Worm (Caenorhabditis elegans) whole organism, L1 larva: Measurements from ENCODE around the gene F14F3.5.

Source experiments
- F16B12.6 ChIP-seq: fragments of 150-350 bp; optimal IDR thresholded peaks from 2 replicates; lab custom pipeline; 2014; ENCODE audit warnings: missing biosample characterization, missing genetic modification characterization
- aha-1 ChIP-seq: fragments of 150-350 bp; optimal IDR thresholded peaks from 2 replicates; lab custom pipeline; 2014; ENCODE audit warnings: missing biosample characterization, missing genetic modification characterization
- ceh-82 ChIP-seq, 3 experiments: fragments of 150-350 bp in 1 of 3; sonication (generic microtip) in 2 of 3; optimal IDR thresholded peaks; 2 replicates each; lab custom pipeline; 2014 to 2017; ENCODE audit warnings: missing biosample characterization in 3 of 3, missing genetic modification characterization in 3 of 3
- ceh-88 ChIP-seq: fragments of 200-800 bp; sonication (Bioruptor generic); IDR thresholded peaks from 2 replicates; pipeline ENCODE4 v1.3.6; 2022; ENCODE audit warnings: missing genetic modification characterization, missing compliant biosample characterization
- ces-1 ChIP-seq: fragments of 150-350 bp; optimal IDR thresholded peaks from 2 replicates; lab custom pipeline; 2014; ENCODE audit warnings: missing biosample characterization, missing genetic modification reagents, missing genetic modification characterization
- dpl-1 ChIP-seq, 3 experiments: fragments of 150-350 bp in 2 of 3; sonication (generic microtip) in 1 of 3; optimal IDR thresholded peaks; 2 replicates each; lab custom pipeline; 2014 to 2017; ENCODE audit warnings: missing biosample characterization in 3 of 3, missing genetic modification characterization in 3 of 3, missing genetic modification reagents in 3 of 3
- dsc-1 ChIP-seq: sonication (generic microtip); optimal IDR thresholded peaks from 2 replicates; lab custom pipeline; 2016; ENCODE audit warnings: mild to moderate bottlenecking, missing genetic modification characterization, missing compliant biosample characterization
- efl-1 ChIP-seq, 4 experiments: fragments of 150-350 bp; optimal IDR thresholded peaks in 3 of 4; peaks in 1 of 4; 1 replicate in 1 of 4; 2 replicates in 3 of 4; lab custom pipeline; 2014; ENCODE audit warnings: missing biosample characterization in 2 of 4, missing genetic modification characterization in 2 of 4, missing genetic modification reagents in 2 of 4
- efl-3 ChIP-seq: fragments of 200-800 bp; sonication (Bioruptor generic); optimal IDR thresholded peaks from 2 replicates; lab custom pipeline; 2018; ENCODE audit warnings: mild to moderate bottlenecking, missing genetic modification characterization, missing compliant biosample characterization
- egl-27 ChIP-seq, 2 experiments: fragments of 150-350 bp in 1 of 2; sonication (generic microtip); optimal IDR thresholded peaks; 3 replicates each; lab custom pipeline; 2017 to 2018; ENCODE audit warnings: missing biosample characterization in 2 of 2, missing genetic modification characterization in 2 of 2, missing genetic modification reagents in 2 of 2
- ets-5 ChIP-seq: fragments of 200-800 bp; sonication (Bioruptor generic); IDR thresholded peaks from 2 replicates; pipeline ENCODE4 v1.3.6; 2022; ENCODE audit warnings: missing genetic modification characterization, missing compliant biosample characterization
- fkh-4 ChIP-seq: sonication (generic microtip); optimal IDR thresholded peaks from 2 replicates; lab custom pipeline; 2016; ENCODE audit warnings: missing compliant biosample characterization, missing genetic modification characterization, borderline replicate concordance
- grh-1 ChIP-seq: fragments of 200-800 bp; sonication (Bioruptor generic); IDR thresholded peaks from 2 replicates; pipeline ENCODE4 v1.3.6; 2022; ENCODE audit warnings: missing genetic modification reagents, missing genetic modification characterization, missing compliant biosample characterization
- hpl-2 ChIP-seq: fragments of 150-350 bp; optimal IDR thresholded peaks from 2 replicates; lab custom pipeline; 2014; ENCODE audit warnings: missing biosample characterization, missing genetic modification reagents, missing genetic modification characterization
- irx-1 ChIP-seq: sonication (generic microtip); optimal IDR thresholded peaks from 2 replicates; lab custom pipeline; 2016; ENCODE audit warnings: missing genetic modification characterization, missing compliant biosample characterization
- isw-1 ChIP-seq: fragments of 200-800 bp; sonication (Bioruptor generic); IDR thresholded peaks from 2 replicates; pipeline ENCODE4 v1.3.6; 2022; ENCODE audit warnings: missing genetic modification characterization, missing compliant biosample characterization
- jun-1 ChIP-seq: fragments of 150-350 bp; optimal IDR thresholded peaks from 2 replicates; lab custom pipeline; 2014; ENCODE audit warnings: missing biosample characterization, missing genetic modification reagents, missing genetic modification characterization
- lin-13 ChIP-seq: fragments of 150-350 bp; optimal IDR thresholded peaks from 2 replicates; lab custom pipeline; 2014; ENCODE audit warnings: missing biosample characterization, missing genetic modification reagents, missing genetic modification characterization
- lin-15B ChIP-seq: fragments of 150-350 bp; sonication (generic microtip); optimal IDR thresholded peaks from 3 replicates; lab custom pipeline; 2014; ENCODE audit warnings: missing biosample characterization, missing genetic modification characterization
- lin-35 ChIP-seq, 2 experiments: fragments of 150-350 bp; optimal IDR thresholded peaks; 2 replicates each; lab custom pipeline; 2014; ENCODE audit warnings: missing biosample characterization in 2 of 2, missing genetic modification characterization in 2 of 2, missing genetic modification reagents in 2 of 2
- lsy-2 ChIP-seq, 2 experiments: fragments of 150-350 bp; optimal IDR thresholded peaks; 2 replicates each; lab custom pipeline; 2014; ENCODE audit warnings: missing biosample characterization in 2 of 2, missing genetic modification characterization in 2 of 2
- mab-9 ChIP-seq: fragments of 200-800 bp; sonication (Bioruptor generic); IDR thresholded peaks from 2 replicates; pipeline ENCODE4 v1.3.6; 2022; ENCODE audit warnings: missing genetic modification reagents, missing genetic modification characterization, missing compliant biosample characterization
- mep-1 ChIP-seq: fragments of 150-350 bp; optimal IDR thresholded peaks from 2 replicates; lab custom pipeline; 2014; ENCODE audit warnings: missing biosample characterization, missing genetic modification characterization
- nhr-12 ChIP-seq: sonication (generic microtip); optimal IDR thresholded peaks from 2 replicates; lab custom pipeline; 2017; ENCODE audit warnings: missing biosample characterization, missing genetic modification characterization
- nhr-20 ChIP-seq: sonication (generic microtip); optimal IDR thresholded peaks from 2 replicates; lab custom pipeline; 2016; ENCODE audit warnings: mild to moderate bottlenecking, missing genetic modification characterization, missing compliant biosample characterization
- nhr-237 ChIP-seq: fragments of 150-350 bp; optimal IDR thresholded peaks from 2 replicates; lab custom pipeline; 2014; ENCODE audit warnings: missing biosample characterization, missing genetic modification characterization
- nhr-71 ChIP-seq: sonication (generic microtip); optimal IDR thresholded peaks from 2 replicates; lab custom pipeline; 2016; ENCODE audit warnings: mild to moderate bottlenecking, missing genetic modification characterization, moderate library complexity, missing compliant biosample characterization
- nhr-77 ChIP-seq: fragments of 150-350 bp; optimal IDR thresholded peaks from 2 replicates; lab custom pipeline; 2014; ENCODE audit warnings: missing biosample characterization, missing genetic modification characterization
- nhr-84 ChIP-seq: sonication (generic microtip); optimal IDR thresholded peaks from 2 replicates; lab custom pipeline; 2017; ENCODE audit warnings: missing biosample characterization, missing genetic modification characterization
- nhr-85 ChIP-seq: sonication (generic microtip); peaks from one replicate; lab custom pipeline; 2016; ENCODE audit warnings: missing genetic modification characterization, inconsistent platforms, missing compliant biosample characterization
- pag-3 ChIP-seq: sonication (generic microtip); optimal IDR thresholded peaks from 2 replicates; lab custom pipeline; 2017; ENCODE audit warnings: missing genetic modification characterization, mild to moderate bottlenecking, missing compliant biosample characterization, antibody characterized with exemption, borderline replicate concordance; ENCODE audit not compliant: insufficient read depth
- pqm-1 ChIP-seq: sonication (generic microtip); optimal IDR thresholded peaks from 3 replicates; lab custom pipeline; 2017; ENCODE audit warnings: missing biosample characterization, missing genetic modification characterization
- rnt-1 ChIP-seq: sonication (generic microtip); optimal IDR thresholded peaks from 2 replicates; lab custom pipeline; 2016; ENCODE audit warnings: mild to moderate bottlenecking, missing genetic modification characterization, moderate library complexity, missing compliant biosample characterization
- skn-1 ChIP-seq: fragments of 150-350 bp; optimal IDR thresholded peaks from 2 replicates; lab custom pipeline; 2014; ENCODE audit warnings: missing biosample characterization, missing genetic modification characterization
- snu-23 ChIP-seq: sonication (generic microtip); optimal IDR thresholded peaks from 2 replicates; lab custom pipeline; 2016; ENCODE audit warnings: missing genetic modification characterization, missing compliant biosample characterization
- sox-4 ChIP-seq: sonication (generic microtip); optimal IDR thresholded peaks from 2 replicates; lab custom pipeline; 2016; ENCODE audit warnings: missing genetic modification characterization, missing compliant biosample characterization
- swsn-7 ChIP-seq: sonication (generic microtip); optimal IDR thresholded peaks from 2 replicates; lab custom pipeline; 2016; ENCODE audit warnings: missing genetic modification characterization, missing compliant biosample characterization
- tbx-2 ChIP-seq: sonication (generic microtip); optimal IDR thresholded peaks from 2 replicates; lab custom pipeline; 2016; ENCODE audit warnings: missing genetic modification characterization, missing compliant biosample characterization
- tlp-1 ChIP-seq: fragments of 150-350 bp; optimal IDR thresholded peaks from 2 replicates; lab custom pipeline; 2014; ENCODE audit warnings: missing biosample characterization, missing genetic modification characterization
- unc-130 ChIP-seq: fragments of 150-350 bp; optimal IDR thresholded peaks from 2 replicates; lab custom pipeline; 2017; ENCODE audit warnings: missing biosample characterization, missing genetic modification characterization, inconsistent platforms
- unc-30 ChIP-seq: sonication (generic microtip); optimal IDR thresholded peaks from 2 replicates; lab custom pipeline; 2017; ENCODE audit warnings: missing biosample characterization, missing genetic modification characterization
- unc-86 ChIP-seq: sonication (generic microtip); optimal IDR thresholded peaks from 2 replicates; lab custom pipeline; 2016; ENCODE audit warnings: missing genetic modification characterization, missing compliant biosample characterization
- unc-98 ChIP-seq: fragments of 200-800 bp; sonication (Bioruptor generic); IDR thresholded peaks from 2 replicates; pipeline ENCODE4 v1.3.6; 2022; ENCODE audit warnings: missing genetic modification characterization, missing compliant biosample characterization
- xbp-1 ChIP-seq: sonication (generic microtip); optimal IDR thresholded peaks from 2 replicates; lab custom pipeline; 2016; ENCODE audit warnings: missing genetic modification characterization, missing compliant biosample characterization
- ztf-11 ChIP-seq, 2 experiments: sonication (generic microtip); optimal IDR thresholded peaks; 2 replicates each; lab custom pipeline; 2016 to 2017; ENCODE audit warnings: missing genetic modification characterization in 2 of 2, missing biosample characterization in 1 of 2, missing compliant biosample characterization in 1 of 2
- ztf-4 ChIP-seq: fragments of 150-350 bp; optimal IDR thresholded peaks from 2 replicates; lab custom pipeline; 2014; ENCODE audit warnings: missing biosample characterization, missing genetic modification characterization

F14F3.5 gene

DNA sequence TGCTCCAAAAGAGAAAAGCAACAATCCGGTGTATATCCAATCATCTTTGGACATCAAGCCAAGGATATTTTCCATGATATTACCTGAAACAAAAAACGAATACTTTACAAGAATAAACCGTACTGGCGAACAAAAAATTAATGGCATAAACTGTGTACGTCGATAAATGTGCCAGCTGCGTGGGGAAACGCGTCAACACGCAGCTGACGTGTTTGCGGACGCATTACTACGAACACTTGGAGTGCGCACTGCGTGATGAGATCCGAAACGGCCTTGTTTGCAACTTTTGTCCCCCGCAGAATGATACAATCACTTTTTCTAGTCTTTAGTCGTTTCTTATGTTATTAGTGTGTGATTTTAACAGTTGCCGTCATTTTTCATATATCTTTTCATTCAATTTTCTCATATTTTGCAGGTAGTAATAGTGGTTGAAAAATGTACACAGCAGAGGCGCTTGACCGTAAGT is 4.5 kb downstream of the F14F3.5 start, which contains the start of the genes mboa-7 and git-1 (continued):
- TF ChIP-seq dsc-1 (tag; lab: Kevin White, UChicago) (no peak), sox-4 (no peak), ztf-4 (tag; lab: Kevin White, UChicago) (no peak), egl-27 (tag; optimal IDR thresholded peaks at IDR 0.05; lab: Kevin White, UChicago) (no peak), unc-86 (tag; lab: Kevin White, UChicago) (no peak), ceh-82 (tag; optimal IDR thresholded peaks at IDR 0.05; lab: Kevin White, UChicago) (peak in 1 of 3 experiments; percentile 61), skn-1 (tag; lab: Kevin White, UChicago) (peak; percentile 37), ces-1 (no peak), lsy-2 (tag; optimal IDR thresholded peaks at IDR 0.05; lab: Kevin White, UChicago) (peak; percentile 66 to 73), mep-1 (tag; lab: Kevin White, UChicago) (peak; percentile 55), lin-15B (tag; lab: Kevin White, UChicago) (no peak), unc-98 (GFP tag; lab: Robert Waterston, UW) (no peak), ceh-88 (GFP tag; lab: Robert Waterston, UW) (peak; percentile 11; the same call in 1 of the 2 replicates), efl-3 (no peak), unc-30 (no peak), F16B12.6 (tag; lab: Kevin White, UChicago) (peak; percentile 25), xbp-1 (tag; lab: Kevin White, UChicago) (peak; percentile 45), lin-13 (GFP tag; lab: Kevin White, UChicago) (no peak), nhr-12 (tag; lab: Kevin White, UChicago) (no peak), mab-9 (no peak), nhr-84 (no peak), snu-23 (GFP tag; lab: Kevin White, UChicago) (peak; percentile 79), tbx-2 (tag; lab: Kevin White, UChicago) (peak; percentile 65), aha-1 (tag; lab: Kevin White, UChicago) (no peak), pqm-1 (no peak), irx-1 (tag; lab: Kevin White, UChicago) (no peak), ztf-11 (tag; optimal IDR thresholded peaks at IDR 0.05; lab: Kevin White, UChicago) (no peak), nhr-77 (peak; percentile 45), swsn-7 (peak; percentile 61), rnt-1 (peak; percentile 77), lin-35 (GFP tag; optimal IDR thresholded peaks at IDR 0.05; lab: Kevin White, UChicago) (peak; percentile 42 to 81), nhr-71 (tag; lab: Kevin White, UChicago) (peak; percentile 74), grh-1 (GFP tag; lab: Robert Waterston, UW) (peak; percentile 42; the same call in 1 of the 2 replicates), isw-1 (GFP tag; lab: Robert Waterston, UW) (no peak), pag-3 (tag; lab: Kevin White, UChicago) (no peak), unc-130 (tag; lab: Kevin White, UChicago) (peak; percentile 66), ets-5 (GFP tag; lab: Robert Waterston, UW) (no peak), hpl-2 (GFP tag; lab: Kevin White, UChicago) (peak; percentile 65), efl-1 (optimal IDR thresholded peaks at IDR 0.05; lab: Kevin White, UChicago) (peak; percentile 42 to 49), efl-1 (GFP tag; optimal IDR thresholded peaks at IDR 0.05 in 1 of 2; lab: Kevin White, UChicago) (peak; percentile 12 to 92), jun-1 (tag; lab: Kevin White, UChicago) (no peak), fkh-4 (no peak), nhr-237 (tag; lab: Kevin White, UChicago) (no peak), dpl-1 (GFP tag; optimal IDR thresholded peaks at IDR 0.05; lab: Kevin White, UChicago) (peak; percentile 35 to 54 (median 54)), nhr-85 (tag; lab: Kevin White, UChicago) (no peak), nhr-20 (tag; lab: Kevin White, UChicago) (peak; percentile 86), tlp-1 (tag; lab: Kevin White, UChicago) (no peak)
